Worm (Caenorhabditis elegans) whole organism, young adult: ENCODE measurements around the gene F25E5.1.

ENCODE experiments used
- B0261.1 ChIP-seq: sonication (generic microtip); optimal IDR thresholded peaks from 2 replicates; lab custom pipeline; 2016; ENCODE audit warnings: mild to moderate bottlenecking, missing genetic modification characterization, moderate library complexity, missing compliant biosample characterization
- B0336.3 ChIP-seq: fragments of 200-800 bp; sonication (Bioruptor generic); IDR thresholded peaks from 2 replicates; pipeline ENCODE4 v1.3.6; 2022; ENCODE audit warnings: missing genetic modification characterization, missing compliant biosample characterization
- C06A6.2 ChIP-seq: fragments of 200-800 bp; sonication (Bioruptor generic); conservative IDR thresholded peaks from 2 replicates; pipeline ENCODE4 v1.3.6; 2022; ENCODE audit warnings: missing genetic modification characterization, missing compliant biosample characterization
- F10E7.11 ChIP-seq: sonication (generic microtip); optimal IDR thresholded peaks from 2 replicates; lab custom pipeline; 2017; ENCODE audit warnings: mild to moderate bottlenecking, missing genetic modification characterization, moderate library complexity, missing compliant biosample characterization
- F37B4.10 ChIP-seq: fragments of 200-800 bp; sonication (Bioruptor generic); IDR thresholded peaks from 2 replicates; pipeline ENCODE4 v1.3.6; 2022; ENCODE audit warnings: missing genetic modification characterization, missing compliant biosample characterization
- F39B2.1 ChIP-seq: fragments of 200-800 bp; sonication (Bioruptor generic); IDR thresholded peaks from 2 replicates; pipeline ENCODE4 v1.3.6; 2022; ENCODE audit warnings: missing genetic modification reagents, missing genetic modification characterization, missing compliant biosample characterization
- F55B11.4 ChIP-seq: sonication (generic microtip); optimal IDR thresholded peaks from 2 replicates; lab custom pipeline; 2016; ENCODE audit warnings: missing compliant biosample characterization, missing genetic modification characterization, borderline replicate concordance; ENCODE audit not compliant: insufficient read depth
- T07F8.4 ChIP-seq: sonication (generic microtip); optimal IDR thresholded peaks from 2 replicates; lab custom pipeline; 2016; ENCODE audit warnings: mild to moderate bottlenecking, missing genetic modification characterization, moderate library complexity, missing compliant biosample characterization
- T26A5.8 ChIP-seq: sonication (generic microtip); optimal IDR thresholded peaks from 2 replicates; lab custom pipeline; 2016; ENCODE audit warnings: missing genetic modification characterization, missing compliant biosample characterization
- Y53F4B.3 ChIP-seq: fragments of 200-800 bp; sonication (Bioruptor generic); IDR thresholded peaks from 2 replicates; pipeline ENCODE4 v1.3.6; 2022; ENCODE audit warnings: missing genetic modification reagents, missing genetic modification characterization, missing compliant biosample characterization
- Y79H2A.3 ChIP-seq: fragments of 200-800 bp; sonication (Bioruptor generic); conservative IDR thresholded peaks from 2 replicates; pipeline ENCODE4 v1.3.6; 2022; ENCODE audit warnings: missing genetic modification reagents, missing genetic modification characterization, missing compliant biosample characterization
- atf-7 ChIP-seq: sonication (generic microtip); optimal IDR thresholded peaks from 2 replicates; lab custom pipeline; 2017; ENCODE audit warnings: mild to moderate bottlenecking, missing genetic modification characterization, missing compliant biosample characterization
- athp-1 ChIP-seq: sonication (generic microtip); optimal IDR thresholded peaks from 2 replicates; lab custom pipeline; 2017; ENCODE audit warnings: mild to moderate bottlenecking, missing genetic modification characterization, missing compliant biosample characterization
- cebp-1 ChIP-seq, 2 experiments: fragments of 200-800 bp in 1 of 2; sonication (Bioruptor generic) in 1 of 2; sonication (generic microtip) in 1 of 2; IDR thresholded peaks in 1 of 2; optimal IDR thresholded peaks in 1 of 2; 2 replicates each; pipeline versions ENCODE4 v1.3.6 to Lab custom; 2017 to 2022; ENCODE audit warnings: missing compliant biosample characterization in 2 of 2, missing genetic modification characterization in 2 of 2, mild to moderate bottlenecking in 1 of 2, missing genetic modification reagents in 1 of 2, moderate library complexity in 1 of 2
- cebp-2 ChIP-seq: fragments of 200-800 bp; sonication (Bioruptor generic); IDR thresholded peaks from 2 replicates; pipeline ENCODE4 v1.3.6; 2022; ENCODE audit warnings: missing genetic modification characterization, missing compliant biosample characterization
- ceh-100 ChIP-seq: fragments of 200-800 bp; sonication (Bioruptor generic); IDR thresholded peaks from 2 replicates; pipeline ENCODE4 v1.3.6; 2022; ENCODE audit warnings: missing genetic modification reagents, missing genetic modification characterization, missing compliant biosample characterization
- ceh-79 ChIP-seq: sonication (generic microtip); optimal IDR thresholded peaks from 2 replicates; lab custom pipeline; 2017; ENCODE audit warnings: mild to moderate bottlenecking, missing genetic modification characterization, missing compliant biosample characterization
- ceh-91 ChIP-seq: fragments of 200-800 bp; sonication (Bioruptor generic); IDR thresholded peaks from 2 replicates; pipeline ENCODE4 v1.3.6; 2022; ENCODE audit warnings: missing genetic modification reagents, missing genetic modification characterization, missing compliant biosample characterization
- die-1 ChIP-seq: sonication (generic microtip); optimal IDR thresholded peaks from 2 replicates; lab custom pipeline; 2016; ENCODE audit warnings: missing genotype, mild to moderate bottlenecking, missing genetic modification characterization, missing compliant biosample characterization
- efl-1 ChIP-seq: fragments of 150-350 bp; optimal IDR thresholded peaks from 2 replicates; lab custom pipeline; 2014; ENCODE audit warnings: missing biosample characterization, missing genetic modification reagents, missing genetic modification characterization
- egl-44 ChIP-seq: fragments of 200-800 bp; sonication (Bioruptor generic); IDR thresholded peaks from 2 replicates; pipeline ENCODE4 v1.3.6; 2022; ENCODE audit warnings: missing genetic modification reagents, missing genetic modification characterization, missing compliant biosample characterization
- ets-4 ChIP-seq: fragments of 200-800 bp; sonication (Bioruptor generic); optimal IDR thresholded peaks from 2 replicates; lab custom pipeline; 2018; ENCODE audit warnings: mild to moderate bottlenecking, missing genetic modification characterization, missing compliant biosample characterization
- gei-17 ChIP-seq: fragments of 200-800 bp; sonication (Bioruptor generic); optimal IDR thresholded peaks from 2 replicates; lab custom pipeline; 2018; ENCODE audit warnings: mild to moderate bottlenecking, missing genetic modification characterization, missing compliant biosample characterization
- hlh-12 ChIP-seq: sonication (generic microtip); optimal IDR thresholded peaks from 2 replicates; lab custom pipeline; 2016; ENCODE audit warnings: missing genetic modification characterization, missing compliant biosample characterization
- hrde-1 ChIP-seq: sonication (generic microtip); optimal IDR thresholded peaks from 2 replicates; lab custom pipeline; 2016; ENCODE audit warnings: missing genetic modification characterization, mild to moderate bottlenecking, missing compliant biosample characterization, moderate library complexity, missing genotype, missing genetic modification reagents, borderline replicate concordance
- let-607 ChIP-seq, 2 experiments: fragments of 200-800 bp in 1 of 2; sonication (Bioruptor generic) in 1 of 2; sonication (generic microtip) in 1 of 2; optimal IDR thresholded peaks; 2 replicates each; lab custom pipeline; 2016 to 2018; ENCODE audit warnings: mild to moderate bottlenecking in 2 of 2, missing compliant biosample characterization in 2 of 2, missing genetic modification characterization in 2 of 2, moderate library complexity in 2 of 2, missing genotype in 1 of 2
- lin-26 ChIP-seq: fragments of 200-800 bp; sonication (Bioruptor generic); IDR thresholded peaks from 2 replicates; pipeline ENCODE4 v1.3.6; 2022; ENCODE audit warnings: missing genetic modification reagents, missing genetic modification characterization, missing compliant biosample characterization
- madf-10 ChIP-seq: sonication (generic microtip); optimal IDR thresholded peaks from 2 replicates; lab custom pipeline; 2016; ENCODE audit warnings: mild to moderate bottlenecking, missing genetic modification characterization, missing compliant biosample characterization
- madf-3 ChIP-seq: fragments of 200-800 bp; sonication (Bioruptor generic); IDR thresholded peaks from 2 replicates; pipeline ENCODE4 v1.3.6; 2022; ENCODE audit warnings: missing genetic modification reagents, missing genetic modification characterization, missing compliant biosample characterization
- mes-4 ChIP-seq: sonication (generic microtip); optimal IDR thresholded peaks from 2 replicates; lab custom pipeline; 2016; ENCODE audit warnings: missing genotype, missing genetic modification characterization, missing compliant biosample characterization
- nfya-2 ChIP-seq: fragments of 200-800 bp; sonication (Bioruptor generic); IDR thresholded peaks from 2 replicates; pipeline ENCODE4 v1.3.6; 2022; ENCODE audit warnings: missing genetic modification reagents, missing genetic modification characterization, missing compliant biosample characterization
- nfyb-1 ChIP-seq: fragments of 200-800 bp; sonication (Bioruptor generic); IDR thresholded peaks from 2 replicates; pipeline ENCODE4 v1.3.6; 2022; ENCODE audit warnings: missing genetic modification reagents, missing genetic modification characterization, missing compliant biosample characterization
- nhr-120 ChIP-seq: fragments of 200-800 bp; sonication (Bioruptor generic); IDR thresholded peaks from 2 replicates; pipeline ENCODE4 v1.3.6; 2022; ENCODE audit warnings: missing genetic modification characterization, missing compliant biosample characterization
- rec-8 ChIP-seq, 2 experiments: sonication (generic microtip); optimal IDR thresholded peaks; 2 replicates each; lab custom pipeline; 2016; ENCODE audit warnings: mild to moderate bottlenecking in 2 of 2, missing genetic modification characterization in 2 of 2, missing genetic modification reagents in 2 of 2, missing genotype in 2 of 2, missing biosample characterization in 1 of 2, missing compliant biosample characterization in 1 of 2, moderate library complexity in 1 of 2
- rpc-1 ChIP-seq, 2 experiments: fragments of 150-350 bp in 1 of 2; sonication (generic microtip) in 1 of 2; optimal IDR thresholded peaks; 2 replicates each; lab custom pipeline; 2014 to 2018; ENCODE audit warnings: missing biosample characterization in 1 of 2, missing genetic modification characterization in 1 of 2, missing genetic modification reagents in 1 of 2, missing genotype in 1 of 2
- sdz-38 ChIP-seq: sonication (generic microtip); optimal IDR thresholded peaks from 2 replicates; lab custom pipeline; 2016; ENCODE audit warnings: missing genotype, missing genetic modification characterization, missing compliant biosample characterization
- snpc-3.4 ChIP-seq: sonication (generic microtip); optimal IDR thresholded peaks from 2 replicates; lab custom pipeline; 2017; ENCODE audit warnings: missing genetic modification characterization, mild to moderate bottlenecking, missing compliant biosample characterization, antibody characterized with exemption, moderate library complexity, missing genotype, missing genetic modification reagents
- tlf-1 ChIP-seq: fragments of 200-800 bp; sonication (Bioruptor generic); optimal IDR thresholded peaks from 2 replicates; lab custom pipeline; 2018; ENCODE audit warnings: mild to moderate bottlenecking, missing genetic modification characterization, missing compliant biosample characterization
- unc-130 ChIP-seq: sonication (generic microtip); optimal IDR thresholded peaks from 2 replicates; lab custom pipeline; 2016; ENCODE audit warnings: missing genetic modification reagents, missing genetic modification characterization, missing compliant biosample characterization
- zim-3 ChIP-seq: sonication (generic microtip); optimal IDR thresholded peaks from 2 replicates; lab custom pipeline; 2017; ENCODE audit warnings: mild to moderate bottlenecking, missing genetic modification characterization, moderate library complexity, missing compliant biosample characterization
- ztf-22 ChIP-seq: fragments of 200-800 bp; sonication (Bioruptor generic); optimal IDR thresholded peaks from 2 replicates; lab custom pipeline; 2018; ENCODE audit warnings: mild to moderate bottlenecking, missing genetic modification characterization, moderate library complexity, missing compliant biosample characterization

F25E5.1 gene

DNA sequence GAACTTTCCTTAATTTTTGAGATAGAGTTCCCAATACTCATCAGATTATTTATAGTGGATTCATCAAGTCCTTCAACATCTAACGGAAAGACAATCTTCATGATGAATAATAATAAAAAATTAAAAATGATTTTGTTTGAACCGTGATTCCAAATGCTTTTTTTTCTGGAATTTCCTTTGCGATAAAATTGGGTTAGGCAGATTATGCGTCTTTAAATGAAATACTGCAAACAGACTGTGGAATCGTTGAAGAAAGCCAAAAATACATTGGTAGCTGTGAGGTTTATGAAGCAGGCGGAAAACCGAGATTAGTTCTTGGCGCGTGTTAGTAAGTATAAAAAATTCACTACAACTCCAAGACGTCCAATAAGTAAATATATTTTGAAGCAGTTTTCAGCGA is 39.1 kb upstream of the F25E5.1 start, which contains the start of gene srw-68:
Gene srw-68, minus strand, starts transcription at position 101 of the 400 bp plus-strand sequence.
- no peak for TF ChIP-seq rec-8 (tag; optimal IDR thresholded peaks at IDR 0.05; lab: Kevin White, UChicago)
- no peak for TF ChIP-seq lin-26 (GFP tag; lab: Robert Waterston, UW)
- no peak for TF ChIP-seq B0261.1 (tag; lab: Kevin White, UChicago)
- TF ChIP-seq gei-17 (GFP tag; lab: Kevin White, UChicago), result no peak
- TF ChIP-seq F10E7.11 (tag; lab: Kevin White, UChicago), result no peak
- TF ChIP-seq ceh-91, result no peak
- no peak for TF ChIP-seq ceh-79 (tag; lab: Kevin White, UChicago)
- no peak for TF ChIP-seq let-607 (tag; optimal IDR thresholded peaks at IDR 0.05; lab: Kevin White, UChicago)

DNA sequence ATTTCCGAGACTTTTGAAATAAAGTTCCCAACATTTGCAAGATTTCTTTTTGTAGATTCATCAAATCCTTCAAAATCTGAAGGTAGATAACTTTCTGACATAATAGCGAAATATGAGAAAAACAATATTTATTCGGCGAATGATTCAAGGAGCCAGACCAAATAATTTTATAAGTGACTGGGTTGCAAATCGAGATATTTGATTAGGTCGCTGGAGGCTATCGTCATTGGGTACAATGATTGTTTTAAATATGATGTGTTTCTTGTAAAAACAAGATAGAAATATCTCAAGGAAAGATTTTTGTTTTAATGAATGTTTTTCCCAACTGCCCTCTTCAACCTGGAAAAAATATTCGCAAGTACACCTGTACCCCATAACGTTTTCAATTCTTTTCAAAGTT is 36.8 kb upstream of the F25E5.1 start, which contains the start of gene srw-69:
Gene srw-69, minus strand, starts transcription at position 101 of the 400 bp plus-strand sequence.
- TF ChIP-seq rpc-1 (optimal IDR thresholded peaks at IDR 0.05; lab: Kevin White, UChicago) (no peak), rpc-1 (tag; optimal IDR thresholded peaks at IDR 0.05; lab: Kevin White, UChicago) (no peak), die-1 (no peak), ztf-22 (GFP tag; lab: Kevin White, UChicago) (no peak), F55B11.4 (tag; lab: Kevin White, UChicago) (no peak)

DNA sequence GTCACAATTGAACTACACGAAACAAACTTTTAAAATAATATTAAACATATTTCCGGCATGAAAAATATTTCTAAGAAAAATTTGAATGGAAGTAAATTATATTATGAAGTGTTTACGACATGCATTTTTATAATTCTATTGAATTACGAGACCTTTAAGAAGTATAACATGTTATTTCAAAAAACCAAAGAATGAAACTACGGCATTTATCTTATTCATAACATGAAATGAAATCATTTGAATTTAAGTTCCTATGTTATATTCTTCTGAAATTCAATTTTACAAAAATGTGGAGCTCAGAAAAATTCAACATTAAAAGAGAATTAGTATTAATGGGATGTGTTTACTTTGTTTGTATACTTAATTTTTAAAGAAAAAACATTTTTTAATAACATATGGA is 34.7 kb upstream of the F25E5.1 start, which contains the start of gene srw-71:
Gene srw-71, minus strand, starts transcription at position 101 of the 400 bp plus-strand sequence.
- no peak for TF ChIP-seq hrde-1 (tag; lab: Kevin White, UChicago)
- TF ChIP-seq Y53F4B.3 (GFP tag; lab: Robert Waterston, UW), result no peak
- TF ChIP-seq zim-3 (tag; lab: Kevin White, UChicago), result no peak
- no peak for TF ChIP-seq nfya-2
- no peak for TF ChIP-seq B0336.3 (GFP tag; lab: Robert Waterston, UW)
- TF ChIP-seq T26A5.8 (tag; lab: Kevin White, UChicago), result no peak
- TF ChIP-seq egl-44 (GFP tag; lab: Robert Waterston, UW), result no peak
- TF ChIP-seq sdz-38 (tag; lab: Kevin White, UChicago), result no peak
- no peak for TF ChIP-seq nhr-120 (GFP tag; lab: Robert Waterston, UW)
- TF ChIP-seq nfyb-1 (GFP tag; lab: Robert Waterston, UW), result no peak
- no peak for TF ChIP-seq hlh-12 (tag; lab: Kevin White, UChicago)
- TF ChIP-seq snpc-3.4, result no peak
- TF ChIP-seq T07F8.4 (tag; lab: Kevin White, UChicago), result no peak
- no peak for TF ChIP-seq F39B2.1
- no peak for TF ChIP-seq F10E7.11 (tag; lab: Kevin White, UChicago)
- no peak for TF ChIP-seq tlf-1 (GFP tag; lab: Kevin White, UChicago)
- TF ChIP-seq rec-8 (tag; optimal IDR thresholded peaks at IDR 0.05; lab: Kevin White, UChicago), result no peak
- TF ChIP-seq atf-7 (tag; lab: Kevin White, UChicago), result no peak
- no peak for TF ChIP-seq madf-3 (GFP tag; lab: Robert Waterston, UW)
- no peak for TF ChIP-seq ceh-79 (tag; lab: Kevin White, UChicago)
- TF ChIP-seq, all 124 proteins: peak for 0

DNA sequence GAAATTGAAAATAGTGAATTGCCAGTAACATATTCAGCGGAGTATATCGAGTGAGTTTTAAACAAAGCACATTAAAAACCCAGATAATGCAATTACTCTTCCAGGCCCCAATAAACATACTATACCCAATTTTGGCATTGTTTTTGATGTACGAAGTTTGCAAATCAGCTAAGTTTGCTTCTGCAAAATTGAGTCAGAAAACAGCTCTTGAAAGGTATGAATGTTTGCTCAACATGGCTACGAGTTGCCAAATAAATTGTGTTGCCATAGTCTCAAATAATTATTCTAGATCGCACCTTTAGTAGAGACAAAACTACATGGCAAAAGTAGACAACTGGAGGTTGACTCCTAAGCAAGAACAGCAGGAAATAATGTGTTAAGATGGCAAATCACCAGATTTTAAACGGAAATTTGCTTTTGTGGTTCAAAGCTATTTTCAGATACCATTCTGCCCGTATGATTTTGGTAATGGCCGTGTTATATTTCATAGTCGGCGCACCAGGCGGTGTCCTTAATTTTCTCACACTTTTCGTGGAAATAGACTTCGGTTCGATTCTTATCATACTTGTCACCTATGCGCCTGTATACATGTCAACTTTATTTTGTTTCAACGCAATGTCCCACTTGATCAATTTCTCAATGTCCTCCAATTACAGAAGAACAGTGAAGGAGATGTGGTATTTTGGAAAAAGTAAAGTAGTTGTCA is 33.1 kb upstream of the F25E5.1 start:
- TF ChIP-seq mes-4 (tag; lab: Kevin White, UChicago), result no peak
- peak; percentile 63 for TF ChIP-seq ztf-22 (GFP tag; lab: Kevin White, UChicago)
- TF ChIP-seq cebp-2 (GFP tag; lab: Robert Waterston, UW), result no peak
- TF ChIP-seq athp-1 (tag; lab: Kevin White, UChicago), result peak; percentile 46
- no peak for TF ChIP-seq ceh-100 (GFP tag; lab: Robert Waterston, UW)
- TF ChIP-seq ets-4, result peak; percentile 63
- no peak for TF ChIP-seq die-1
- no peak; the same call in 1 of the 2 replicates for TF ChIP-seq cebp-1 (GFP tag; IDR thresholded peaks at IDR 0.05; lab: Robert Waterston, UW)
- peak; percentile 70 for TF ChIP-seq cebp-1 (tag; optimal IDR thresholded peaks at IDR 0.05; lab: Kevin White, UChicago)
- TF ChIP-seq unc-130 (GFP tag; lab: Kevin White, UChicago), result no peak
- TF ChIP-seq Y79H2A.3 (GFP tag; lab: Robert Waterston, UW), result no peak
- TF ChIP-seq madf-10 (tag; lab: Kevin White, UChicago), result peak; percentile 82
- TF ChIP-seq F37B4.10 (GFP tag; lab: Robert Waterston, UW), result no peak
- TF ChIP-seq nhr-120 (GFP tag; lab: Robert Waterston, UW), result no peak
- TF ChIP-seq F39B2.1, result no peak
- TF ChIP-seq C06A6.2, result peak; percentile 59
- no peak for TF ChIP-seq efl-1 (GFP tag; lab: Kevin White, UChicago)
